Fruit fly (Drosophila melanogaster) whole organism, adult: ENCODE measurements around the gene CG17124.

Experiments
- CG11617 ChIP-seq: fragments of 200-800 bp; sonication (Bioruptor generic); optimal IDR thresholded peaks from 2 replicates; lab custom pipeline; 2017; ENCODE audit warnings: mild to moderate bottlenecking, missing biosample characterization, missing genetic modification reagents, missing genetic modification characterization
- CG12768 ChIP-seq: fragments of 200-800 bp; sonication (Bioruptor generic); optimal IDR thresholded peaks from 2 replicates; lab custom pipeline; 2017; ENCODE audit warnings: missing biosample characterization, missing genetic modification characterization, mild to moderate bottlenecking, moderate library complexity, missing genetic modification reagents
- CG14711 ChIP-seq: fragments of 200-800 bp; sonication (Bioruptor generic); optimal IDR thresholded peaks from 2 replicates; lab custom pipeline; 2018; ENCODE audit warnings: missing biosample characterization, mild to moderate bottlenecking, missing genetic modification characterization, moderate library complexity
- CG1620 ChIP-seq: fragments of 200-800 bp; sonication (Bioruptor generic); optimal IDR thresholded peaks from 2 replicates; lab custom pipeline; 2016; ENCODE audit warnings: missing biosample characterization, missing genetic modification characterization
- CG33017 ChIP-seq: fragments of 200-800 bp; sonication (Bioruptor generic); optimal IDR thresholded peaks from 2 replicates; lab custom pipeline; 2018; ENCODE audit warnings: missing biosample characterization, mild to moderate bottlenecking, missing genetic modification characterization, moderate library complexity
- CG5204 ChIP-seq: fragments of 200-800 bp; sonication (Bioruptor generic); optimal IDR thresholded peaks from 2 replicates; lab custom pipeline; 2016; ENCODE audit warnings: missing biosample characterization, missing genetic modification characterization
- CG7045 ChIP-seq: fragments of 200-800 bp; sonication (Bioruptor generic); optimal IDR thresholded peaks from 2 replicates; lab custom pipeline; 2017; ENCODE audit warnings: missing biosample characterization, mild to moderate bottlenecking, missing genetic modification characterization
- CG7101 ChIP-seq: fragments of 200-800 bp; sonication (Bioruptor generic); optimal IDR thresholded peaks from 2 replicates; lab custom pipeline; 2018; ENCODE audit warnings: missing biosample characterization, mild to moderate bottlenecking, missing genetic modification characterization, moderate library complexity
- Clk ChIP-seq: fragments of 200-800 bp; sonication (Bioruptor generic); optimal IDR thresholded peaks from 2 replicates; lab custom pipeline; 2017; ENCODE audit warnings: missing biosample characterization, missing genetic modification characterization
- Crg-1 ChIP-seq: fragments of 200-800 bp; sonication (Bioruptor generic); optimal IDR thresholded peaks from 2 replicates; lab custom pipeline; 2016; ENCODE audit warnings: missing biosample characterization, missing genetic modification characterization
- Hr96 ChIP-seq: fragments of 200-800 bp; sonication (Bioruptor generic); optimal IDR thresholded peaks from 2 replicates; lab custom pipeline; 2016; ENCODE audit warnings: missing biosample characterization, missing genetic modification characterization
- Mnt ChIP-seq: fragments of 200-800 bp; sonication (Bioruptor generic); optimal IDR thresholded peaks from 2 replicates; lab custom pipeline; 2016; ENCODE audit warnings: missing biosample characterization, mild to moderate bottlenecking, missing genetic modification characterization
- bab1 ChIP-seq: fragments of 200-800 bp; sonication (Bioruptor generic); optimal IDR thresholded peaks from 3 replicates; lab custom pipeline; 2019; ENCODE audit warnings: missing biosample characterization, mild to moderate bottlenecking, missing genetic modification characterization, moderate library complexity
- cic ChIP-seq: fragments of 200-800 bp; sonication (Bioruptor generic); optimal IDR thresholded peaks from 2 replicates; lab custom pipeline; 2017; ENCODE audit warnings: missing biosample characterization, mild to moderate bottlenecking, missing genetic modification characterization, moderate library complexity
- cnc ChIP-seq, 2 experiments: fragments of >200 bp; optimal IDR thresholded peaks; 2 replicates each; lab custom pipeline; 2017
- kay ChIP-seq: fragments of 200-800 bp; sonication (Bioruptor generic); peaks from one replicate; lab custom pipeline; 2016; ENCODE audit warnings: missing biosample characterization, missing genetic modification characterization, borderline replicate concordance
- ovo ChIP-seq: fragments of 200-800 bp; sonication (Bioruptor generic); optimal IDR thresholded peaks from 2 replicates; lab custom pipeline; 2016; ENCODE audit warnings: missing biosample characterization, missing genetic modification characterization
- pad ChIP-seq: fragments of 200-800 bp; sonication (Bioruptor generic); optimal IDR thresholded peaks from 3 replicates; lab custom pipeline; 2017; ENCODE audit warnings: missing biosample characterization, missing genetic modification characterization, mild to moderate bottlenecking, moderate library complexity, missing genetic modification reagents
- tj ChIP-seq: fragments of 200-800 bp; sonication (Bioruptor generic); optimal IDR thresholded peaks from 3 replicates; lab custom pipeline; 2017; ENCODE audit warnings: missing biosample characterization, mild to moderate bottlenecking, missing genetic modification characterization, moderate library complexity
- toe ChIP-seq: fragments of 200-800 bp; sonication (Bioruptor generic); optimal IDR thresholded peaks from 2 replicates; lab custom pipeline; 2016; ENCODE audit warnings: missing biosample characterization, missing genetic modification characterization

Gene CG17124

dm6 chr2L:10703281-10703680 is 52.8 kb downstream of the CG17124 start, which contains the start of gene CG6415:
CG6415 (plus strand) TSS chr2L:10703621.
- TF ChIP-seq ovo (GFP tag; lab: Kevin White, UChicago): no peak
- peak; percentile 92 for TF ChIP-seq CG33017
- TF ChIP-seq bab1 (GFP tag; lab: Kevin White, UChicago): no peak
- peak; percentile 78 for TF ChIP-seq CG7045 (GFP tag; lab: Kevin White, UChicago)
- peak; percentile 7 for TF ChIP-seq CG1620
- TF ChIP-seq CG14711 (tag; lab: Kevin White, UChicago): peak; percentile 75
- peak; percentile 86 for TF ChIP-seq CG12768 (GFP tag; lab: Kevin White, UChicago)
- TF ChIP-seq toe (GFP tag; lab: Kevin White, UChicago): peak; percentile 72
- peak; percentile 58 for TF ChIP-seq Mnt (GFP tag; lab: Kevin White, UChicago)
- peak; percentile 57 for TF ChIP-seq Clk
- peak; percentile 45 for TF ChIP-seq tj (GFP tag; lab: Kevin White, UChicago)
- TF ChIP-seq CG11617 (GFP tag; lab: Kevin White, UChicago): peak; percentile 70
- no peak for TF ChIP-seq kay (GFP tag; lab: Kevin White, UChicago)
- peak; percentile 36 for TF ChIP-seq cic (GFP tag; lab: Kevin White, UChicago)
- peak; percentile 89 for TF ChIP-seq CG7101 (tag; lab: Kevin White, UChicago)
- peak; percentile 83 for TF ChIP-seq CG5204
- no peak for TF ChIP-seq cnc (optimal IDR thresholded peaks at IDR 0.05; lab: Kevin White, UChicago)
- TF ChIP-seq Crg-1 (GFP tag; lab: Kevin White, UChicago): peak; percentile 10
- TF ChIP-seq Hr96 (GFP tag; lab: Kevin White, UChicago): peak; percentile 75
- peak; percentile 59 for TF ChIP-seq pad

- no peak for TF ChIP-seq CG33017
- TF ChIP-seq kay (GFP tag; lab: Kevin White, UChicago): no peak
- no peak for TF ChIP-seq toe (GFP tag; lab: Kevin White, UChicago)
- no peak for TF ChIP-seq Mnt (GFP tag; lab: Kevin White, UChicago)
- no peak for TF ChIP-seq Hr96 (GFP tag; lab: Kevin White, UChicago)
- TF ChIP-seq tj (GFP tag; lab: Kevin White, UChicago): no peak
- no peak for TF ChIP-seq Clk
- TF ChIP-seq CG5204: no peak
- no peak for TF ChIP-seq bab1 (GFP tag; lab: Kevin White, UChicago)
- TF ChIP-seq CG7045 (GFP tag; lab: Kevin White, UChicago): no peak
- TF ChIP-seq cnc (optimal IDR thresholded peaks at IDR 0.05; lab: Kevin White, UChicago): no peak
- no peak for TF ChIP-seq CG11617 (GFP tag; lab: Kevin White, UChicago)
- TF ChIP-seq ovo (GFP tag; lab: Kevin White, UChicago): no peak
- no peak for TF ChIP-seq CG12768 (GFP tag; lab: Kevin White, UChicago)
- no peak for TF ChIP-seq cic (GFP tag; lab: Kevin White, UChicago)
Observed at dm6 chr2L:10701499-10702062, 54.5 kb downstream of the CG17124 start, which contains the start of gene Lip1. Lip1 (minus strand) TSS chr2L:10701544.

- TF ChIP-seq CG7045 (GFP tag; lab: Kevin White, UChicago): no peak
- TF ChIP-seq Crg-1 (GFP tag; lab: Kevin White, UChicago): no peak
- no peak for TF ChIP-seq tj (GFP tag; lab: Kevin White, UChicago)
- no peak for TF ChIP-seq CG11617 (GFP tag; lab: Kevin White, UChicago)
- no peak for TF ChIP-seq Hr96 (GFP tag; lab: Kevin White, UChicago)
- TF ChIP-seq CG33017: no peak
- no peak for TF ChIP-seq Clk
Observed at dm6 chr2L:10697992-10698391, 58.1 kb downstream of the CG17124 start, which contains the start of gene CG7300. CG7300 (minus strand) TSS chr2L:10698043.
